Fruit fly (Drosophila melanogaster): ENCODE data around the gene Coprox.

Coprox gene

DNA sequence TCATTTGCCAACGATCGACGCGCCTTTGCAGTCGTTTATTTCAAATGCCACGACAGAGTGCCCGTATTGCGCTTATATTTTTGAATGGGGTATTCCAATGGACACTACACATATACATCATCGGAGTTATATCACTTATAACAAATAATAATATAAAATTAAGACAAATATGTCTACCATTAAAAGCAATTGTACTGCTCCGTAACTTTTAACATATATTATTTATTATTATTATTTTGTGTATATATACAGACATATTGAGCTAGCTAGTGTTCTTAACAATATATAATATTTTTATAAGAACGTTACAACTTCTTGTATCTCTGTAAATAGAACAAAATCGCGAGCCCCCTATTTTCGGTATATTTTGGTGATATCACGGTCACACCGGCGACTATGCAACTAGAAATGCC, at the start of gene Coprox, which contains the start of gene sip2:
Gene Coprox (plus strand): TSS at position 400 of the 413 bp plus-strand sequence.
Gene sip2 (minus strand): TSS at position 53 of the 413 bp plus-strand sequence.
- peak; percentile 35; the same call in 2 of the 3 replicates for TF ChIP-seq CG4496 (GFP tag; IDR thresholded peaks at IDR 0.05)
- TF ChIP-seq CG32121 (GFP tag; IDR thresholded peaks at IDR 0.05) = no peak; the same call in 1 of the 2 replicates
- no peak for TF ChIP-seq EcR (GFP tag; optimal IDR thresholded peaks at IDR 0.05)
- peak; percentile 48 for TF ChIP-seq Snoo (tag; optimal IDR thresholded peaks at IDR 0.05)
- peak; percentile 63 for TF ChIP-seq CG17806 (tag; optimal IDR thresholded peaks at IDR 0.05)
- peak; percentile 64 for TF ChIP-seq CG9948 (tag; optimal IDR thresholded peaks at IDR 0.05)
- TF ChIP-seq CG8301 (tag; optimal IDR thresholded peaks at IDR 0.05) = no peak
- TF ChIP-seq Pif1A (GFP tag; optimal IDR thresholded peaks at IDR 0.05) = no peak
- TF ChIP-seq fd96Ca (GFP tag; IDR thresholded peaks at IDR 0.05) = no peak
- no peak for TF ChIP-seq rn (GFP tag; IDR thresholded peaks at IDR 0.05)
- no peak for TF ChIP-seq D1 (tag; optimal IDR thresholded peaks at IDR 0.05)
- TF ChIP-seq CG15710 (tag; optimal IDR thresholded peaks at IDR 0.05) = peak; percentile 66
- TF ChIP-seq gl (tag; optimal IDR thresholded peaks at IDR 0.05) = no peak
- no peak for TF ChIP-seq CG13204 (GFP tag; optimal IDR thresholded peaks at IDR 0.05)
- peak; percentile 38 for TF ChIP-seq CG34367 (tag; optimal IDR thresholded peaks at IDR 0.05)
- TF ChIP-seq CG8159 (tag; optimal IDR thresholded peaks at IDR 0.05) = peak; percentile 74
- no peak for TF ChIP-seq CG10348 (GFP tag; IDR thresholded peaks at IDR 0.05)
- peak; percentile 33; the same call in 1 of the 2 replicates for TF ChIP-seq Ets98B (GFP tag; IDR thresholded peaks at IDR 0.05)
- TF ChIP-seq Pif1B (GFP tag; optimal IDR thresholded peaks at IDR 0.05) = no peak
- TF ChIP-seq CG14655 (GFP tag; optimal IDR thresholded peaks at IDR 0.05) = no peak
- peak; percentile 25; the same call in 1 of the 2 replicates for TF ChIP-seq CG12605 (GFP tag; IDR thresholded peaks at IDR 0.05)

- TF ChIP-seq CG10348 (GFP tag; IDR thresholded peaks at IDR 0.05) = no peak
- TF ChIP-seq CG34367 (tag; optimal IDR thresholded peaks at IDR 0.05) = no peak
- TF ChIP-seq CG9948 (tag; optimal IDR thresholded peaks at IDR 0.05) = no peak
- no peak for TF ChIP-seq CG17806 (tag; optimal IDR thresholded peaks at IDR 0.05)
- no peak for TF ChIP-seq gl (tag; optimal IDR thresholded peaks at IDR 0.05)
- TF ChIP-seq CG13204 (GFP tag; optimal IDR thresholded peaks at IDR 0.05) = no peak
- no peak for TF ChIP-seq CG12605 (GFP tag; IDR thresholded peaks at IDR 0.05)
Observed at dm6 chr2L:6916345-6916744, 47.9 kb upstream of the Coprox start, which contains the start of gene CG32829. Gene CG32829 (minus strand): TSS chr2L:6916445.

DNA sequence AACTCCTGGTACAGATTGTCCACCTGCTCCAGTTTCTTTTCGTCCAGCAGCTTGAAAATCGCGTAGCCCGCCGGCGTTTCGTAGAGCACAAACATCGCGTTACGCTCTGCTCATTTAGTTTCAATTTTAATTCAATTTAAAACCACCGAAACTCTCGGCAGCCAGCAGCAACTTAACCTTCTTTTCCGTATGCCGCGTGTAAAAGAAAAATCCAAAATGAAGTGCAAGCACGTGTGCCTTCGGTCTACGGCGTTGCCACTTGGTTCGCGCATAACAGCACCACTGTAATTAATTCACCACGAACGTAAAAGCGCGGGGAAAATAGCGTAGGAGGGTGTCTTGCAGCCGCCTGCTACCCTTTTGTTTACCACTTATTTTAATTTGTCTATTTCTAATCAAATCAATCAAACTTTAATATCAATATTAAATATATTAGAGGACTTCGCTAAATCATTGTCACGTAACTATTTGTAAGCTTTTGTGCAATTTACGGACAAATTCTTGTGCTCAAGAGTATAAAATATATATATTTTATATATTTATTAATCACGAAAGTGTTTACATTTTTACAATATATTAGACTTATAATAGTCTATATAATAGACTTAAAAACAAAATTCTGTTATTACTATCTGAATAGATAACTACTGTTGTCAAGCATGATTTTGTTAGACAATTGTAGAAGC, 45.6 kb upstream of the Coprox start, which contains the start of gene nop5:
Gene nop5 (minus strand): TSS at position 227 of the 686 bp plus-strand sequence.
- no peak for TF ChIP-seq CG12605 (GFP tag; IDR thresholded peaks at IDR 0.05)
- no peak for TF ChIP-seq CG14655 (GFP tag; optimal IDR thresholded peaks at IDR 0.05)
- TF ChIP-seq Ets98B (GFP tag; IDR thresholded peaks at IDR 0.05) = no peak
- TF ChIP-seq Pif1A (GFP tag; optimal IDR thresholded peaks at IDR 0.05) = no peak
- peak; percentile 44 for TF ChIP-seq CG17806 (tag; optimal IDR thresholded peaks at IDR 0.05)
- TF ChIP-seq CG10348 (GFP tag; IDR thresholded peaks at IDR 0.05) = no peak
- peak; percentile 50 for TF ChIP-seq Snoo (tag; optimal IDR thresholded peaks at IDR 0.05)
- TF ChIP-seq rn (GFP tag; IDR thresholded peaks at IDR 0.05) = no peak
- TF ChIP-seq D1 (tag; optimal IDR thresholded peaks at IDR 0.05) = no peak
- no peak for TF ChIP-seq CG8159 (tag; optimal IDR thresholded peaks at IDR 0.05)
- no peak for TF ChIP-seq fd96Ca (GFP tag; IDR thresholded peaks at IDR 0.05)
- no peak for TF ChIP-seq gl (tag; optimal IDR thresholded peaks at IDR 0.05)
- no peak for TF ChIP-seq CG32121 (GFP tag; IDR thresholded peaks at IDR 0.05)
- TF ChIP-seq Pif1B (GFP tag; optimal IDR thresholded peaks at IDR 0.05) = no peak
- TF ChIP-seq CG8301 (tag; optimal IDR thresholded peaks at IDR 0.05) = no peak
- TF ChIP-seq CG34367 (tag; optimal IDR thresholded peaks at IDR 0.05) = no peak
- TF ChIP-seq CG4496 (GFP tag; IDR thresholded peaks at IDR 0.05) = no peak
- TF ChIP-seq CG15710 (tag; optimal IDR thresholded peaks at IDR 0.05) = peak; percentile 67
- peak; percentile 63 for TF ChIP-seq CG9948 (tag; optimal IDR thresholded peaks at IDR 0.05)
- TF ChIP-seq CG13204 (GFP tag; optimal IDR thresholded peaks at IDR 0.05) = no peak

DNA sequence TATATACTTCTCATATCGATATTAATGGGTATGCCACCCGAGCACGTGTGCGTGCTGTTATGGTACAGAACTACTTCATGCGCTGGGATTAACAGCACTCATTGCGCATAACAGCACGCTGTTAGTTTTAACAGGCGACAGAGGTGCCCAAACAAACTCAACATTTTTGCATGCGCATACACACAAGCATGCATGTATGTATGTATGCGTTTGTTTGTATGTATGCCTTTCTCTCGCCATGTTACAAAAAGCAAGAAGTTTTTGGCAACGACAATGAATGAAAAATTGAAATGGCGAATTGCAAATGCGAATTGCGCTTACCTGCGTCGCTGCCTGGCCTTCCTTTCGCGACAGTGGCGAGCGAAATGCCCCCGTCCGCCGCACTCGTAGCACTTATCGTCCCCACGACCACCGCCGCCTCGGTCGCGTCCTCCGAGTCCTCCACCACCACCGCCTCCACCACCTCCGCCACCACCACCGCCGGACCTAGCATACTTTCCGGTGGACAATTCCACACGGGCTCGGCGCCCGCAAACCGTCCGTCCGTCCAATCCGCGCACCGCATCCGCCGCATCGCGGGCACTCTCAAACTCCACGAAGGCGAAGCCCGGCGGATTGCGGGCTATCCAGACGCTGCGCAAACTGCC, 44.9 kb upstream of the Coprox start:
- TF ChIP-seq CG14655 (GFP tag; optimal IDR thresholded peaks at IDR 0.05) (no peak), CG15710 (tag; optimal IDR thresholded peaks at IDR 0.05) (peak; percentile 4)

- peak; percentile 13 for TF ChIP-seq CG8159 (tag; optimal IDR thresholded peaks at IDR 0.05)
- TF ChIP-seq Snoo (tag; optimal IDR thresholded peaks at IDR 0.05) = no peak
- TF ChIP-seq Ets98B (GFP tag; IDR thresholded peaks at IDR 0.05) = no peak
Observed at dm6 chr2L:6919850-6920660, 44.2 kb upstream of the Coprox start, which contains the start of gene x16. Gene x16 (minus strand): TSS chr2L:6920210.

Measured in whole organism, pupa.